Worm (Caenorhabditis elegans) whole organism, young adult: ENCODE measurements around the gene ptr-3.

ENCODE experiments used
- B0019.2 ChIP-seq: fragments of 200-800 bp; sonication (Bioruptor generic); conservative IDR thresholded peaks from 2 replicates; pipeline ENCODE4 v1.3.6; 2022; ENCODE audit warnings: missing genetic modification reagents, missing genetic modification characterization, missing compliant biosample characterization
- B0035.1 ChIP-seq: sonication (generic microtip); optimal IDR thresholded peaks from 2 replicates; lab custom pipeline; 2016; ENCODE audit warnings: missing genetic modification characterization, mild to moderate bottlenecking, missing compliant biosample characterization, missing genotype, missing genetic modification reagents
- B0261.1 ChIP-seq: sonication (generic microtip); optimal IDR thresholded peaks from 2 replicates; lab custom pipeline; 2016; ENCODE audit warnings: mild to moderate bottlenecking, missing genetic modification characterization, moderate library complexity, missing compliant biosample characterization
- B0336.3 ChIP-seq: fragments of 200-800 bp; sonication (Bioruptor generic); IDR thresholded peaks from 2 replicates; pipeline ENCODE4 v1.3.6; 2022; ENCODE audit warnings: missing genetic modification characterization, missing compliant biosample characterization
- C06A6.2 ChIP-seq: fragments of 200-800 bp; sonication (Bioruptor generic); conservative IDR thresholded peaks from 2 replicates; pipeline ENCODE4 v1.3.6; 2022; ENCODE audit warnings: missing genetic modification characterization, missing compliant biosample characterization
- F10E7.11 ChIP-seq: sonication (generic microtip); optimal IDR thresholded peaks from 2 replicates; lab custom pipeline; 2017; ENCODE audit warnings: mild to moderate bottlenecking, missing genetic modification characterization, moderate library complexity, missing compliant biosample characterization
- F22D6.2 ChIP-seq: sonication (generic microtip); optimal IDR thresholded peaks from 2 replicates; lab custom pipeline; 2016; ENCODE audit warnings: mild to moderate bottlenecking, missing genetic modification characterization, missing compliant biosample characterization
- F39B2.1 ChIP-seq: fragments of 200-800 bp; sonication (Bioruptor generic); IDR thresholded peaks from 2 replicates; pipeline ENCODE4 v1.3.6; 2022; ENCODE audit warnings: missing genetic modification reagents, missing genetic modification characterization, missing compliant biosample characterization
- F49E8.2 ChIP-seq: sonication (generic microtip); optimal IDR thresholded peaks from 3 replicates; lab custom pipeline; 2017; ENCODE audit warnings: missing genetic modification characterization, mild to moderate bottlenecking, missing compliant biosample characterization, antibody characterized with exemption, moderate library complexity; ENCODE audit not compliant: insufficient read depth
- K11D2.4 ChIP-seq: fragments of 200-800 bp; sonication (Bioruptor generic); IDR thresholded peaks from 2 replicates; pipeline ENCODE4 v1.3.6; 2022; ENCODE audit warnings: missing genetic modification reagents, missing genetic modification characterization, missing compliant biosample characterization
- K12H6.12 ChIP-seq: fragments of 200-800 bp; sonication (Bioruptor generic); optimal IDR thresholded peaks from 2 replicates; lab custom pipeline; 2018; ENCODE audit warnings: mild to moderate bottlenecking, missing genetic modification characterization, missing compliant biosample characterization
- Y67H2A.10 ChIP-seq: fragments of 200-800 bp; sonication (Bioruptor generic); conservative IDR thresholded peaks from 2 replicates; pipeline ENCODE4 v1.3.6; 2022; ENCODE audit warnings: missing genetic modification reagents, missing genetic modification characterization, missing compliant biosample characterization
- Y79H2A.3 ChIP-seq: fragments of 200-800 bp; sonication (Bioruptor generic); conservative IDR thresholded peaks from 2 replicates; pipeline ENCODE4 v1.3.6; 2022; ENCODE audit warnings: missing genetic modification reagents, missing genetic modification characterization, missing compliant biosample characterization
- akir-1 ChIP-seq: fragments of 200-800 bp; sonication (Bioruptor generic); optimal IDR thresholded peaks from 2 replicates; lab custom pipeline; 2018; ENCODE audit warnings: mild to moderate bottlenecking, missing genetic modification characterization, moderate library complexity, missing compliant biosample characterization
- athp-1 ChIP-seq: sonication (generic microtip); optimal IDR thresholded peaks from 2 replicates; lab custom pipeline; 2017; ENCODE audit warnings: mild to moderate bottlenecking, missing genetic modification characterization, missing compliant biosample characterization
- bed-1 ChIP-seq: fragments of 200-800 bp; sonication (Bioruptor generic); IDR thresholded peaks from 2 replicates; pipeline ENCODE4 v1.3.6; 2022; ENCODE audit warnings: missing genetic modification reagents, missing genetic modification characterization, missing compliant biosample characterization
- bed-2 ChIP-seq: fragments of 200-800 bp; sonication (Bioruptor generic); IDR thresholded peaks from 2 replicates; pipeline ENCODE4 v1.3.6; 2022; ENCODE audit warnings: missing genetic modification reagents, missing genetic modification characterization, missing compliant biosample characterization
- ceh-100 ChIP-seq: fragments of 200-800 bp; sonication (Bioruptor generic); IDR thresholded peaks from 2 replicates; pipeline ENCODE4 v1.3.6; 2022; ENCODE audit warnings: missing genetic modification reagents, missing genetic modification characterization, missing compliant biosample characterization
- ceh-27 ChIP-seq: fragments of 200-800 bp; sonication (Bioruptor generic); optimal IDR thresholded peaks from 2 replicates; lab custom pipeline; 2018; ENCODE audit warnings: mild to moderate bottlenecking, missing genetic modification characterization, moderate library complexity, missing compliant biosample characterization
- ceh-40 ChIP-seq: fragments of 200-800 bp; sonication (Bioruptor generic); IDR thresholded peaks from 2 replicates; pipeline ENCODE4 v1.3.6; 2022; ENCODE audit warnings: missing genetic modification characterization, missing compliant biosample characterization
- dox-1 ChIP-seq: fragments of 200-800 bp; sonication (Bioruptor generic); IDR thresholded peaks from 2 replicates; pipeline ENCODE4 v1.3.6; 2022; ENCODE audit warnings: missing genetic modification reagents, missing genetic modification characterization, missing compliant biosample characterization
- dpff-1 ChIP-seq: sonication (generic microtip); optimal IDR thresholded peaks from 2 replicates; lab custom pipeline; 2017; ENCODE audit warnings: mild to moderate bottlenecking, missing genetic modification characterization, missing compliant biosample characterization
- dpl-1 ChIP-seq: fragments of 150-350 bp; optimal IDR thresholded peaks from 2 replicates; lab custom pipeline; 2014; ENCODE audit warnings: missing biosample characterization, missing genetic modification reagents, missing genetic modification characterization
- efl-1 ChIP-seq: fragments of 150-350 bp; optimal IDR thresholded peaks from 2 replicates; lab custom pipeline; 2014; ENCODE audit warnings: missing biosample characterization, missing genetic modification reagents, missing genetic modification characterization
- him-1 ChIP-seq: sonication (generic microtip); optimal IDR thresholded peaks from 2 replicates; lab custom pipeline; 2016; ENCODE audit warnings: missing genotype, missing genetic modification reagents, missing genetic modification characterization, missing compliant biosample characterization
- hlh-12 ChIP-seq: sonication (generic microtip); optimal IDR thresholded peaks from 2 replicates; lab custom pipeline; 2016; ENCODE audit warnings: missing genetic modification characterization, missing compliant biosample characterization
- hmg-20 ChIP-seq: fragments of 200-800 bp; sonication (Bioruptor generic); IDR thresholded peaks from 2 replicates; pipeline ENCODE4 v1.3.6; 2022; ENCODE audit warnings: missing genetic modification reagents, missing genetic modification characterization, missing compliant biosample characterization
- hrde-1 ChIP-seq: sonication (generic microtip); optimal IDR thresholded peaks from 2 replicates; lab custom pipeline; 2016; ENCODE audit warnings: missing genetic modification characterization, mild to moderate bottlenecking, missing compliant biosample characterization, moderate library complexity, missing genotype, missing genetic modification reagents, borderline replicate concordance
- hsf-1 ChIP-seq: fragments of 200-800 bp; sonication (Bioruptor generic); IDR thresholded peaks from 2 replicates; pipeline ENCODE4 v1.3.6; 2022; ENCODE audit warnings: missing genetic modification reagents, missing genetic modification characterization, missing compliant biosample characterization
- lag-1 ChIP-seq: fragments of 200-800 bp; sonication (Bioruptor generic); IDR thresholded peaks from 2 replicates; pipeline ENCODE4 v1.3.6; 2022; ENCODE audit warnings: missing genetic modification reagents, missing genetic modification characterization, missing compliant biosample characterization
- let-526 ChIP-seq: fragments of 200-800 bp; sonication (Bioruptor generic); IDR thresholded peaks from 2 replicates; pipeline ENCODE4 v1.3.6; 2022; ENCODE audit warnings: missing genetic modification reagents, missing genetic modification characterization, missing compliant biosample characterization
- lir-1 ChIP-seq: fragments of 200-800 bp; sonication (Bioruptor generic); conservative IDR thresholded peaks from 2 replicates; pipeline ENCODE4 v1.3.6; 2022; ENCODE audit warnings: missing genetic modification reagents, missing genetic modification characterization, missing compliant biosample characterization
- madf-8 ChIP-seq: fragments of 200-800 bp; sonication (Bioruptor generic); conservative IDR thresholded peaks from 2 replicates; pipeline ENCODE4 v1.3.6; 2022; ENCODE audit warnings: missing genetic modification reagents, missing genetic modification characterization, missing compliant biosample characterization
- mel-28 ChIP-seq: sonication (generic microtip); optimal IDR thresholded peaks from 2 replicates; lab custom pipeline; 2016; ENCODE audit warnings: borderline replicate concordance, mild to moderate bottlenecking, missing genetic modification characterization, missing compliant biosample characterization
- mes-4 ChIP-seq: sonication (generic microtip); optimal IDR thresholded peaks from 2 replicates; lab custom pipeline; 2016; ENCODE audit warnings: missing genotype, missing genetic modification characterization, missing compliant biosample characterization
- nfya-2 ChIP-seq: fragments of 200-800 bp; sonication (Bioruptor generic); IDR thresholded peaks from 2 replicates; pipeline ENCODE4 v1.3.6; 2022; ENCODE audit warnings: missing genetic modification reagents, missing genetic modification characterization, missing compliant biosample characterization
- pbrm-1 ChIP-seq: fragments of 200-800 bp; sonication (Bioruptor generic); IDR thresholded peaks from 2 replicates; pipeline ENCODE4 v1.3.6; 2022; ENCODE audit warnings: missing genetic modification reagents, missing genetic modification characterization, missing compliant biosample characterization
- pha-4 ChIP-seq: fragments of 150-350 bp; sonication (generic microtip); optimal IDR thresholded peaks from 2 replicates; lab custom pipeline; 2014; ENCODE audit warnings: missing biosample characterization, missing genetic modification reagents, missing genetic modification characterization
- repo-1 ChIP-seq: sonication (generic microtip); optimal IDR thresholded peaks from 2 replicates; lab custom pipeline; 2017; ENCODE audit warnings: mild to moderate bottlenecking, missing genetic modification characterization, missing compliant biosample characterization
- rpc-1 ChIP-seq, 2 experiments: fragments of 150-350 bp in 1 of 2; sonication (generic microtip) in 1 of 2; optimal IDR thresholded peaks; 2 replicates each; lab custom pipeline; 2014 to 2018; ENCODE audit warnings: missing biosample characterization in 1 of 2, missing genetic modification characterization in 1 of 2, missing genetic modification reagents in 1 of 2, missing genotype in 1 of 2
- snpc-3.4 ChIP-seq: sonication (generic microtip); optimal IDR thresholded peaks from 2 replicates; lab custom pipeline; 2017; ENCODE audit warnings: missing genetic modification characterization, mild to moderate bottlenecking, missing compliant biosample characterization, antibody characterized with exemption, moderate library complexity, missing genotype, missing genetic modification reagents
- tbp1 ChIP-seq: fragments of 200-800 bp; sonication (Bioruptor generic); optimal IDR thresholded peaks from 2 replicates; lab custom pipeline; 2018; ENCODE audit warnings: mild to moderate bottlenecking, missing genetic modification characterization, missing compliant biosample characterization
- tlf-1 ChIP-seq: fragments of 200-800 bp; sonication (Bioruptor generic); optimal IDR thresholded peaks from 2 replicates; lab custom pipeline; 2018; ENCODE audit warnings: mild to moderate bottlenecking, missing genetic modification characterization, missing compliant biosample characterization
- xnd-1 ChIP-seq: sonication (generic microtip); optimal IDR thresholded peaks from 2 replicates; lab custom pipeline; 2016; ENCODE audit warnings: missing genotype, missing genetic modification reagents, missing genetic modification characterization, missing compliant biosample characterization
- zim-3 ChIP-seq: sonication (generic microtip); optimal IDR thresholded peaks from 2 replicates; lab custom pipeline; 2017; ENCODE audit warnings: mild to moderate bottlenecking, missing genetic modification characterization, moderate library complexity, missing compliant biosample characterization
- ztf-18 ChIP-seq: sonication (generic microtip); optimal IDR thresholded peaks from 2 replicates; lab custom pipeline; 2016; ENCODE audit warnings: missing genotype, mild to moderate bottlenecking, missing genetic modification characterization, missing compliant biosample characterization
- ztf-22 ChIP-seq: fragments of 200-800 bp; sonication (Bioruptor generic); optimal IDR thresholded peaks from 2 replicates; lab custom pipeline; 2018; ENCODE audit warnings: mild to moderate bottlenecking, missing genetic modification characterization, moderate library complexity, missing compliant biosample characterization
- ztf-3 ChIP-seq: fragments of 200-800 bp; sonication (Bioruptor generic); optimal IDR thresholded peaks from 2 replicates; lab custom pipeline; 2018; ENCODE audit warnings: mild to moderate bottlenecking, missing genetic modification characterization, missing compliant biosample characterization
- ztf-6 ChIP-seq: fragments of 200-800 bp; sonication (Bioruptor generic); IDR thresholded peaks from 2 replicates; pipeline ENCODE4 v1.3.6; 2022; ENCODE audit warnings: missing genetic modification reagents, missing genetic modification characterization, missing compliant biosample characterization

The ptr-3 gene

ce11 chrII:410832-411231 lies 43.5 kb upstream of the ptr-3 start, which contains the start of the genes dnsn-1 and C24H12.4 (continued):
- TF ChIP-seq B0336.3 (GFP tag; lab: Robert Waterston, UW) (peak; percentile 88), hrde-1 (tag; lab: Kevin White, UChicago) (no peak), F39B2.1 (GFP tag; lab: Robert Waterston, UW) (no peak), B0019.2 (no peak), bed-2 (GFP tag; lab: Robert Waterston, UW) (no peak), mes-4 (tag; lab: Kevin White, UChicago) (no peak), madf-8 (GFP tag; lab: Robert Waterston, UW) (0 out of 2 replicates have a peak, but pooled peaks have one; percentile 10), athp-1 (peak; percentile 31), ztf-22 (GFP tag; lab: Kevin White, UChicago) (no peak), bed-1 (GFP tag; lab: Robert Waterston, UW) (no peak), dpff-1 (no peak), B0035.1 (tag; lab: Kevin White, UChicago) (no peak), repo-1 (tag; lab: Kevin White, UChicago) (peak; percentile 63), hlh-12 (tag; lab: Kevin White, UChicago) (no peak), F22D6.2 (tag; lab: Kevin White, UChicago) (peak; percentile 12), efl-1 (peak; percentile 84), K11D2.4 (GFP tag; lab: Robert Waterston, UW) (peak; percentile 81), dpl-1 (GFP tag; lab: Kevin White, UChicago) (peak; percentile 70), lag-1 (GFP tag; lab: Robert Waterston, UW) (no peak), let-526 (GFP tag; lab: Robert Waterston, UW) (no peak), zim-3 (no peak), mel-28 (tag; lab: Kevin White, UChicago) (no peak), F10E7.11 (no peak), F49E8.2 (tag; lab: Kevin White, UChicago) (peak; percentile 24), tlf-1 (GFP tag; lab: Kevin White, UChicago) (peak; percentile 80), nfya-2 (GFP tag; lab: Robert Waterston, UW) (no peak), Y67H2A.10 (no peak), ztf-3 (GFP tag; lab: Kevin White, UChicago) (no peak), tbp1 (GFP tag; lab: Kevin White, UChicago) (peak; percentile 66), rpc-1 (optimal IDR thresholded peaks at IDR 0.05; lab: Kevin White, UChicago) (no peak), rpc-1 (tag; optimal IDR thresholded peaks at IDR 0.05; lab: Kevin White, UChicago) (no peak), hsf-1 (GFP tag; lab: Robert Waterston, UW) (0 out of 2 replicates have a peak, but pooled peaks have one; percentile 12), xnd-1 (peak; percentile 44), B0261.1 (no peak), lir-1 (GFP tag; lab: Robert Waterston, UW) (peak; percentile 76; the same call in 1 of the 2 replicates), dox-1 (GFP tag; lab: Robert Waterston, UW) (peak; percentile 92), K12H6.12 (tag; lab: Kevin White, UChicago) (peak; percentile 30), him-1 (no peak), pha-4 (tag; lab: Kevin White, UChicago) (peak; percentile 87), snpc-3.4 (tag; lab: Kevin White, UChicago) (peak; percentile 77), hmg-20 (GFP tag; lab: Robert Waterston, UW) (peak; percentile 58; the same call in 1 of the 2 replicates), ceh-27 (GFP tag; lab: Kevin White, UChicago) (no peak), pbrm-1 (GFP tag; lab: Robert Waterston, UW) (peak; percentile 87), ceh-40 (no peak), ceh-100 (peak; percentile 67), Y79H2A.3 (GFP tag; lab: Robert Waterston, UW) (no peak), akir-1 (GFP tag; lab: Kevin White, UChicago) (no peak), ztf-6 (GFP tag; lab: Robert Waterston, UW) (no peak), C06A6.2 (peak; percentile 48; the same call in 1 of the 2 replicates), ztf-18 (tag; lab: Kevin White, UChicago) (peak; percentile 97)
